Fruit fly (Drosophila melanogaster) whole organism, wandering third instar larva: ENCODE data around the gene zormin.

Experiments used
- CG9705 ChIP-seq: fragments of 200-800 bp; sonication (Bioruptor generic); optimal IDR thresholded peaks from 2 replicates; lab custom pipeline; 2018; ENCODE audit warnings: missing biosample characterization, mild to moderate bottlenecking, missing genetic modification characterization
- CrebA ChIP-seq: fragments of 200-800 bp; sonication (Bioruptor generic); optimal IDR thresholded peaks from 2 replicates; lab custom pipeline; 2016; ENCODE audit warnings: missing biosample characterization, mild to moderate bottlenecking, missing genetic modification characterization, borderline replicate concordance
- GATAd ChIP-seq: sonication (Bioruptor generic); optimal IDR thresholded peaks from 2 replicates; lab custom pipeline; 2016; ENCODE audit warnings: missing biosample characterization, missing genetic modification characterization
- Hnf4 ChIP-seq: fragments of 200-800 bp; sonication (Bioruptor generic); optimal IDR thresholded peaks from 2 replicates; lab custom pipeline; 2016; ENCODE audit warnings: missing biosample characterization, mild to moderate bottlenecking, missing genetic modification characterization
- Hr78 ChIP-seq: fragments of >200 bp; optimal IDR thresholded peaks from 2 replicates; lab custom pipeline; 2017; ENCODE audit warnings: missing biosample characterization, missing genetic modification characterization
- Myc ChIP-seq: fragments of >200 bp; optimal IDR thresholded peaks from 2 replicates; lab custom pipeline; 2017
- Rel ChIP-seq, 2 experiments: fragments of 200-800 bp; sonication (Bioruptor generic) in 1 of 2; optimal IDR thresholded peaks; 2 replicates in 1 of 2; 3 replicates in 1 of 2; lab custom pipeline; 2016 to 2019; ENCODE audit warnings: mild to moderate bottlenecking in 2 of 2, missing biosample characterization in 2 of 2, missing genetic modification characterization in 2 of 2, moderate library complexity in 1 of 2
- Sp1 ChIP-seq: fragments of 200-800 bp; sonication (Bioruptor generic); optimal IDR thresholded peaks from 3 replicates; lab custom pipeline; 2019; ENCODE audit warnings: missing biosample characterization, mild to moderate bottlenecking, missing genetic modification characterization, moderate library complexity
- Vsx2 ChIP-seq: fragments of 200-300, 225-300 bp; sonication (Bioruptor generic); optimal IDR thresholded peaks from 2 replicates; lab custom pipeline; 2018; ENCODE audit warnings: missing biosample characterization, missing genetic modification characterization; ENCODE audit not compliant: partially characterized antibody
- br ChIP-seq: fragments of 200-800 bp; sonication (Bioruptor generic); optimal IDR thresholded peaks from 2 replicates; lab custom pipeline; 2016; ENCODE audit warnings: missing biosample characterization, missing genetic modification characterization
- brk ChIP-seq: fragments of 200-800 bp; sonication (Bioruptor generic); optimal IDR thresholded peaks from 2 replicates; lab custom pipeline; 2016; ENCODE audit warnings: missing biosample characterization, mild to moderate bottlenecking, missing genetic modification characterization
- dl ChIP-seq, 2 experiments: fragments of 175-275, 200-275 bp in 1 of 2; fragments of 200-275 bp in 1 of 2; sonication (Bioruptor generic); optimal IDR thresholded peaks; lab custom pipeline; 2018; ENCODE audit warnings: mild to moderate bottlenecking in 2 of 2, missing biosample characterization in 2 of 2, missing genetic modification characterization in 2 of 2, moderate library complexity in 2 of 2; ENCODE audit not compliant: partially characterized antibody in 2 of 2, insufficient read depth in 1 of 2
- dsf ChIP-seq: sonication (Bioruptor generic); optimal IDR thresholded peaks from 2 replicates; lab custom pipeline; 2016; ENCODE audit warnings: missing biosample characterization, missing genetic modification characterization, borderline replicate concordance
- ey ChIP-seq: fragments of 200-800 bp; sonication (Bioruptor generic); optimal IDR thresholded peaks from 2 replicates; lab custom pipeline; 2016; ENCODE audit warnings: missing biosample characterization, missing genetic modification characterization
- foxo ChIP-seq, 2 experiments: fragments of 200-800 bp; sonication (Bioruptor generic); optimal IDR thresholded peaks; 2 replicates in 1 of 2; 3 replicates in 1 of 2; lab custom pipeline; 2016 to 2017; ENCODE audit warnings: missing biosample characterization in 2 of 2, missing genetic modification characterization in 2 of 2
- fru ChIP-seq: fragments of 200-800 bp; sonication (Bioruptor generic); optimal IDR thresholded peaks from 3 replicates; lab custom pipeline; 2016; ENCODE audit warnings: missing biosample characterization, mild to moderate bottlenecking, missing genetic modification characterization
- h ChIP-seq: fragments of 200-800 bp; sonication (Bioruptor generic); optimal IDR thresholded peaks from 3 replicates; lab custom pipeline; 2016; ENCODE audit warnings: missing biosample characterization, mild to moderate bottlenecking, missing genetic modification characterization
- jim ChIP-seq: fragments of 175-275, 200-325 bp; sonication (Bioruptor generic); optimal IDR thresholded peaks from 2 replicates; lab custom pipeline; 2016; ENCODE audit warnings: missing biosample characterization, mild to moderate bottlenecking, missing genetic modification characterization
- lola ChIP-seq: fragments of >200 bp; optimal IDR thresholded peaks from 2 replicates; lab custom pipeline; 2017; ENCODE audit warnings: missing biosample characterization, missing genetic modification characterization
- psq ChIP-seq: fragments of 200-800 bp; sonication (Bioruptor generic); optimal IDR thresholded peaks from 3 replicates; lab custom pipeline; 2017; ENCODE audit warnings: missing biosample characterization, mild to moderate bottlenecking, missing genetic modification characterization, moderate library complexity
- rgr ChIP-seq: fragments of 200-800 bp; sonication (Bioruptor generic); optimal IDR thresholded peaks from 3 replicates; lab custom pipeline; 2016; ENCODE audit warnings: missing biosample characterization, mild to moderate bottlenecking, missing genetic modification characterization
- tai ChIP-seq: sonication (Bioruptor generic); optimal IDR thresholded peaks from 2 replicates; lab custom pipeline; 2016; ENCODE audit warnings: missing biosample characterization, missing genetic modification characterization
- usp ChIP-seq: fragments of >200 bp; optimal IDR thresholded peaks from 2 replicates; lab custom pipeline; 2017; ENCODE audit warnings: missing biosample characterization, missing genetic modification characterization
- woc ChIP-seq: sonication (Bioruptor generic); optimal IDR thresholded peaks from 2 replicates; lab custom pipeline; 2016; ENCODE audit warnings: missing biosample characterization, mild to moderate bottlenecking, missing genetic modification characterization

The zormin gene

dm6 chr3L:2149664-2150063 is 1.8 kb downstream of the zormin start:
- TF ChIP-seq brk = no peak
- no peak for TF ChIP-seq Vsx2 (GFP tag; lab: Kevin White, UChicago)
- TF ChIP-seq Rel (GFP tag; optimal IDR thresholded peaks at IDR 0.05; lab: Kevin White, UChicago) = no peak
- no peak for TF ChIP-seq Rel (tag; optimal IDR thresholded peaks at IDR 0.05; lab: Kevin White, UChicago)
- no peak for TF ChIP-seq tai (GFP tag; lab: Kevin White, UChicago)
- no peak for TF ChIP-seq br (GFP tag; lab: Kevin White, UChicago)
- TF ChIP-seq CG9705 (GFP tag; lab: Kevin White, UChicago) = no peak

dm6 chr3L:2147767-2148166 is 3.7 kb downstream of the zormin start:
- TF ChIP-seq h (GFP tag; lab: Kevin White, UChicago) (peak; percentile 40), CrebA (GFP tag; lab: Kevin White, UChicago) (no peak)

- TF ChIP-seq psq (GFP tag; lab: Kevin White, UChicago) = no peak
- TF ChIP-seq CG9705 (GFP tag; lab: Kevin White, UChicago) = no peak
- no peak for TF ChIP-seq h (GFP tag; lab: Kevin White, UChicago)
- no peak for TF ChIP-seq Hnf4 (GFP tag; lab: Kevin White, UChicago)
- TF ChIP-seq, all 38 proteins: peak for 0
Measured at dm6 chr3L:2145019-2145418, 6.5 kb downstream of the zormin start.

dm6 chr3L:2144355-2144754 is 7.1 kb downstream of the zormin start:
- peak; percentile 6 for TF ChIP-seq rgr (GFP tag; lab: Kevin White, UChicago)
- TF ChIP-seq foxo (GFP tag; optimal IDR thresholded peaks at IDR 0.05; lab: Kevin White, UChicago) = no peak

- no peak for TF ChIP-seq psq (GFP tag; lab: Kevin White, UChicago)
- TF ChIP-seq dl (GFP tag; optimal IDR thresholded peaks at IDR 0.05; lab: Kevin White, UChicago; ENCODE audit: insufficient read depth in 1 of 2, partially characterized antibody in 2 of 2) = no peak
- TF ChIP-seq h (GFP tag; lab: Kevin White, UChicago) = no peak
- TF ChIP-seq jim (GFP tag; lab: Kevin White, UChicago) = no peak
- no peak for TF ChIP-seq Sp1
- no peak for TF ChIP-seq foxo (GFP tag; optimal IDR thresholded peaks at IDR 0.05; lab: Kevin White, UChicago)
- TF ChIP-seq woc (GFP tag; lab: Kevin White, UChicago) = no peak
- no peak for TF ChIP-seq CrebA (GFP tag; lab: Kevin White, UChicago)
- TF ChIP-seq usp (GFP tag; lab: Kevin White, UChicago) = no peak
- TF ChIP-seq dsf (GFP tag; lab: Kevin White, UChicago) = no peak
- no peak for TF ChIP-seq fru (GFP tag; lab: Kevin White, UChicago)
- TF ChIP-seq CG9705 (GFP tag; lab: Kevin White, UChicago) = no peak
- no peak for TF ChIP-seq ey (GFP tag; lab: Kevin White, UChicago)
Measured at dm6 chr3L:2142435-2142834, 9.1 kb downstream of the zormin start.

- no peak for TF ChIP-seq CrebA (GFP tag; lab: Kevin White, UChicago)
Measured at dm6 chr3L:2136419-2136818, 15.1 kb downstream of the zormin start.

- TF ChIP-seq Myc = peak; percentile 20
- TF ChIP-seq Hr78 (GFP tag; lab: Kevin White, UChicago) = no peak
- TF ChIP-seq, all 38 proteins: peak for 1
Measured at dm6 chr3L:2122333-2122732, 29.2 kb downstream of the zormin start.

- no peak for TF ChIP-seq lola (GFP tag; lab: Kevin White, UChicago)
- TF ChIP-seq GATAd (GFP tag; lab: Kevin White, UChicago) = no peak
Measured at dm6 chr3L:2121724-2122123, 29.8 kb downstream of the zormin start.
